Worm (Caenorhabditis elegans) whole organism, L4 larva: ENCODE data around the gene str-261.

ENCODE experiments used
- F10B5.3 ChIP-seq: sonication (generic microtip); optimal IDR thresholded peaks from 2 replicates; lab custom pipeline; 2016; ENCODE audit warnings: mild to moderate bottlenecking, missing genetic modification characterization, missing compliant biosample characterization
- F26F4.8 ChIP-seq: fragments of 200-800 bp; sonication (Bioruptor generic); conservative IDR thresholded peaks from 2 replicates; pipeline ENCODE4 v1.3.6; 2022; ENCODE audit warnings: missing genetic modification characterization, missing compliant biosample characterization
- F44E2.7 ChIP-seq: fragments of 200-800 bp; sonication (Bioruptor generic); IDR thresholded peaks from 2 replicates; pipeline ENCODE4 v2.1.2; 2022; ENCODE audit warnings: missing genetic modification characterization, missing compliant biosample characterization
- F49E8.2 ChIP-seq: sonication (generic microtip); optimal IDR thresholded peaks from 2 replicates; lab custom pipeline; 2016; ENCODE audit warnings: missing compliant biosample characterization, mild to moderate bottlenecking, missing genetic modification characterization, borderline replicate concordance
- T20F7.1 ChIP-seq: fragments of 200-800 bp; sonication (Bioruptor generic); optimal IDR thresholded peaks from 2 replicates; lab custom pipeline; 2018; ENCODE audit warnings: mild to moderate bottlenecking, missing genetic modification characterization, missing compliant biosample characterization
- T26A8.4 ChIP-seq: fragments of 200-800 bp; sonication (Bioruptor generic); IDR thresholded peaks from 2 replicates; pipeline ENCODE4 v1.3.6; 2022; ENCODE audit warnings: missing genetic modification characterization, missing compliant biosample characterization
- Y5F2A.4 ChIP-seq: fragments of 200-800 bp; sonication (Bioruptor generic); optimal IDR thresholded peaks from 2 replicates; lab custom pipeline; 2018; ENCODE audit warnings: mild to moderate bottlenecking, missing genetic modification characterization, missing compliant biosample characterization
- Y75B8A.6 ChIP-seq: fragments of 200-800 bp; sonication (Bioruptor generic); IDR thresholded peaks from 2 replicates; pipeline ENCODE4 v1.3.6; 2022; ENCODE audit warnings: missing genetic modification reagents, missing genetic modification characterization, missing compliant biosample characterization
- ZK546.5 ChIP-seq, 2 experiments: sonication (generic microtip); optimal IDR thresholded peaks; 2 replicates each; lab custom pipeline; 2017; ENCODE audit warnings: missing biosample characterization in 2 of 2, missing genetic modification characterization in 2 of 2
- aha-1 ChIP-seq: fragments of 150-350 bp; peaks from one replicate; lab custom pipeline; 2014; ENCODE audit warnings: missing biosample characterization, missing genetic modification characterization
- attf-4 ChIP-seq: sonication (generic microtip); optimal IDR thresholded peaks from 3 replicates; lab custom pipeline; 2017; ENCODE audit warnings: missing biosample characterization, missing genetic modification characterization
- ceh-32 ChIP-seq: sonication (generic microtip); optimal IDR thresholded peaks from 2 replicates; lab custom pipeline; 2016; ENCODE audit warnings: mild to moderate bottlenecking, missing genetic modification characterization, missing compliant biosample characterization; ENCODE audit not compliant: poor library complexity
- ceh-62 ChIP-seq: sonication (generic microtip); optimal IDR thresholded peaks from 2 replicates; lab custom pipeline; 2017; ENCODE audit warnings: missing biosample characterization, missing genetic modification characterization
- ceh-82 ChIP-seq: sonication (generic microtip); optimal IDR thresholded peaks from 2 replicates; lab custom pipeline; 2017; ENCODE audit warnings: missing biosample characterization, missing genetic modification characterization
- ces-1 ChIP-seq: fragments of 150-350 bp; sonication (generic microtip); optimal IDR thresholded peaks from 4 replicates; lab custom pipeline; 2014; ENCODE audit warnings: missing biosample characterization, missing genetic modification reagents, missing genetic modification characterization
- daf-12 ChIP-seq: fragments of 150-350 bp; optimal IDR thresholded peaks from 2 replicates; lab custom pipeline; 2014; ENCODE audit warnings: missing biosample characterization, missing genetic modification reagents, missing genetic modification characterization
- daf-16 ChIP-seq, 3 experiments: sonication (generic microtip); optimal IDR thresholded peaks; 2 replicates each; lab custom pipeline; 2016 to 2017; ENCODE audit warnings: missing genetic modification characterization in 3 of 3, missing genetic modification reagents in 3 of 3, mild to moderate bottlenecking in 2 of 3, missing compliant biosample characterization in 2 of 3, missing biosample characterization in 1 of 3, moderate library complexity in 1 of 3
- dmd-6 ChIP-seq: fragments of 200-800 bp; sonication (Bioruptor generic); IDR thresholded peaks from 2 replicates; pipeline ENCODE4 v1.3.6; 2022; ENCODE audit warnings: missing genetic modification reagents, missing genetic modification characterization, missing compliant biosample characterization
- duxl-1 ChIP-seq: sonication (generic microtip); optimal IDR thresholded peaks from 2 replicates; lab custom pipeline; 2016; ENCODE audit warnings: mild to moderate bottlenecking, missing genetic modification characterization, moderate library complexity, missing compliant biosample characterization; ENCODE audit not compliant: poor library complexity
- egl-27 ChIP-seq: sonication (generic microtip); optimal IDR thresholded peaks from 3 replicates; lab custom pipeline; 2017; ENCODE audit warnings: missing biosample characterization, missing genetic modification reagents, missing genetic modification characterization
- fos-1 ChIP-seq: fragments of 150-350 bp; optimal IDR thresholded peaks from 2 replicates; lab custom pipeline; 2014; ENCODE audit warnings: missing biosample characterization, missing genetic modification characterization
- hif-1 ChIP-seq, 2 experiments: sonication (generic microtip); optimal IDR thresholded peaks; 2 replicates each; lab custom pipeline; 2016 to 2017; ENCODE audit warnings: missing compliant biosample characterization in 2 of 2, missing genetic modification characterization in 2 of 2, missing genetic modification reagents in 2 of 2, missing genotype in 2 of 2, mild to moderate bottlenecking in 1 of 2
- hlh-11 ChIP-seq: fragments of 200-800 bp; sonication (Bioruptor generic); optimal IDR thresholded peaks from 2 replicates; lab custom pipeline; 2018; ENCODE audit warnings: mild to moderate bottlenecking, missing genetic modification characterization, missing compliant biosample characterization
- hmg-1.1 ChIP-seq: fragments of 200-800 bp; sonication (Bioruptor generic); IDR thresholded peaks from 2 replicates; pipeline ENCODE4 v1.3.6; 2022; ENCODE audit warnings: missing genetic modification reagents, missing genetic modification characterization, missing compliant biosample characterization
- jun-1 ChIP-seq: fragments of 150-350 bp; optimal IDR thresholded peaks from 2 replicates; lab custom pipeline; 2014; ENCODE audit warnings: missing biosample characterization, missing genetic modification reagents, missing genetic modification characterization
- lim-7 ChIP-seq: fragments of 200-800 bp; sonication (Bioruptor generic); IDR thresholded peaks from 2 replicates; pipeline ENCODE4 v1.3.6; 2022; ENCODE audit warnings: missing genetic modification characterization, missing compliant biosample characterization
- lin-15B ChIP-seq: fragments of 150-350 bp; sonication (generic microtip); optimal IDR thresholded peaks from 3 replicates; lab custom pipeline; 2014; ENCODE audit warnings: missing biosample characterization, missing genetic modification characterization
- lin-38 ChIP-seq: fragments of 200-800 bp; sonication (Bioruptor generic); IDR thresholded peaks from 2 replicates; pipeline ENCODE4 v1.3.6; 2022; ENCODE audit warnings: missing genetic modification reagents, missing genetic modification characterization, missing compliant biosample characterization
- lir-3 ChIP-seq: sonication (generic microtip); optimal IDR thresholded peaks from 2 replicates; lab custom pipeline; 2016; ENCODE audit warnings: mild to moderate bottlenecking, missing genetic modification characterization, missing compliant biosample characterization
- madf-5 ChIP-seq, 2 experiments: fragments of 200-800 bp; sonication (Bioruptor generic); IDR thresholded peaks; 2 replicates each; pipeline ENCODE4 v1.3.6; 2022; ENCODE audit warnings: missing compliant biosample characterization in 2 of 2, missing genetic modification characterization in 2 of 2
- mdt-29 ChIP-seq: fragments of 200-800 bp; sonication (Bioruptor generic); IDR thresholded peaks from 2 replicates; pipeline ENCODE4 v1.3.6; 2022; ENCODE audit warnings: missing genetic modification reagents, missing genetic modification characterization, missing compliant biosample characterization
- mes-2 ChIP-seq: sonication (generic microtip); optimal IDR thresholded peaks from 2 replicates; lab custom pipeline; 2016; ENCODE audit warnings: missing genotype, mild to moderate bottlenecking, missing genetic modification characterization, missing compliant biosample characterization; ENCODE audit not compliant: poor library complexity, severe bottlenecking
- mxl-2 ChIP-seq: fragments of 200-800 bp; sonication (Bioruptor generic); conservative IDR thresholded peaks from 2 replicates; pipeline ENCODE4 v1.3.6; 2022; ENCODE audit warnings: missing genetic modification reagents, missing genetic modification characterization, missing compliant biosample characterization
- mxl-3 ChIP-seq: fragments of 200-800 bp; sonication (Bioruptor generic); optimal IDR thresholded peaks from 2 replicates; lab custom pipeline; 2018; ENCODE audit warnings: mild to moderate bottlenecking, missing genetic modification characterization, missing compliant biosample characterization
- nhr-10 ChIP-seq: fragments of 150-350 bp; optimal IDR thresholded peaks from 2 replicates; lab custom pipeline; 2014; ENCODE audit warnings: missing biosample characterization, missing genetic modification characterization
- nhr-237 ChIP-seq: sonication (generic microtip); optimal IDR thresholded peaks from 2 replicates; lab custom pipeline; 2017; ENCODE audit warnings: missing biosample characterization, missing genetic modification characterization
- nhr-41 ChIP-seq: fragments of 200-800 bp; sonication (Bioruptor generic); IDR thresholded peaks from 2 replicates; pipeline ENCODE4 v1.3.6; 2022; ENCODE audit warnings: missing genetic modification reagents, missing genetic modification characterization, missing compliant biosample characterization
- pha-4 ChIP-seq, 2 experiments: fragments of 150-350 bp in 1 of 2; fragments of 200-800 bp in 1 of 2; sonication (Bioruptor generic) in 1 of 2; IDR thresholded peaks in 1 of 2; optimal IDR thresholded peaks in 1 of 2; 2 replicates each; pipeline versions ENCODE4 v1.3.6 to Lab custom; 2014 to 2022; ENCODE audit warnings: missing genetic modification characterization in 2 of 2, missing genetic modification reagents in 2 of 2, missing biosample characterization in 1 of 2, missing compliant biosample characterization in 1 of 2
- saeg-2 ChIP-seq: fragments of 200-800 bp; sonication (Bioruptor generic); IDR thresholded peaks from 2 replicates; pipeline ENCODE4 v1.3.6; 2022; ENCODE audit warnings: missing genetic modification reagents, missing genetic modification characterization, missing compliant biosample characterization
- sdz-12 ChIP-seq: fragments of 200-800 bp; sonication (Bioruptor generic); optimal IDR thresholded peaks from 2 replicates; lab custom pipeline; 2018; ENCODE audit warnings: mild to moderate bottlenecking, missing genetic modification characterization, missing compliant biosample characterization
- tag-97 ChIP-seq: fragments of 200-800 bp; sonication (Bioruptor generic); IDR thresholded peaks from 2 replicates; pipeline ENCODE4 v1.3.6; 2022; ENCODE audit warnings: missing genetic modification characterization, missing compliant biosample characterization
- tra-1 ChIP-seq: fragments of 200-800 bp; sonication (Bioruptor generic); IDR thresholded peaks from 2 replicates; pipeline ENCODE4 v1.3.6; 2022; ENCODE audit warnings: missing genetic modification reagents, missing genetic modification characterization, missing compliant biosample characterization
- unc-130 ChIP-seq: sonication (generic microtip); optimal IDR thresholded peaks from 2 replicates; lab custom pipeline; 2016; ENCODE audit warnings: missing genetic modification reagents, missing genetic modification characterization, missing compliant biosample characterization
- unc-39 ChIP-seq: sonication (generic microtip); optimal IDR thresholded peaks from 2 replicates; lab custom pipeline; 2017; ENCODE audit warnings: missing biosample characterization, missing genetic modification characterization
- unc-62 ChIP-seq, 3 experiments: fragments of 150-350 bp in 1 of 3; sonication (generic microtip); optimal IDR thresholded peaks in 2 of 3; peaks in 1 of 3; 1 replicate in 1 of 3; 2 replicates in 2 of 3; lab custom pipeline; 2014 to 2017; ENCODE audit warnings: missing biosample characterization in 3 of 3, missing genetic modification characterization in 3 of 3, missing genetic modification reagents in 3 of 3, missing genotype in 1 of 3
- vab-7 ChIP-seq: fragments of 200-800 bp; sonication (Bioruptor generic); IDR thresholded peaks from 2 replicates; pipeline ENCODE4 v1.3.6; 2022; ENCODE audit warnings: missing genetic modification reagents, missing genetic modification characterization, missing compliant biosample characterization
- zag-1 ChIP-seq: fragments of 150-350 bp; optimal IDR thresholded peaks from 2 replicates; lab custom pipeline; 2014; ENCODE audit warnings: missing biosample characterization, missing genetic modification characterization
- zfp-2 ChIP-seq: sonication (generic microtip); optimal IDR thresholded peaks from 2 replicates; lab custom pipeline; 2016; ENCODE audit warnings: mild to moderate bottlenecking, missing genetic modification characterization, missing compliant biosample characterization
- zfp-3 ChIP-seq: fragments of 200-800 bp; sonication (Bioruptor generic); conservative IDR thresholded peaks from 2 replicates; pipeline ENCODE4 v1.3.6; 2022; ENCODE audit warnings: missing genetic modification reagents, missing genetic modification characterization, missing compliant biosample characterization

The str-261 gene

DNA sequence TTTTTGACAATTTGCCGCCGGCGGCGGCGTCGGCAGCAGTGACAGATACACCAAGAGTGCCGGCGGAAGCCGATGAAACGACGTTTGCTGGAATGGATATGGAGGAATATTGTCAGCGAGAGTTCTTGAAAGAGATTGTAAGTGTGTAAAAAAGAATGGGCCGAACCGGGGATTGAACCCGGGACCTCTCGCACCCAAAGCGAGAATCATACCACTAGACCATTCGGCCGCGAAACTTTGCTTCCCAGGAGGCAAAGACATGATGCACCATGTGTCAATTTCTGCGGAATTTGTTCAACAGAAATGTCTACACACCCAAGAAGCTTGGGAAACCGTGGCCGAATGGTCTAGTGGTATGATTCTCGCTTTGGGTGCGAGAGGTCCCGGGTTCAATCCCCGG lies 7.6 kb upstream of the str-261 start (continued):
- TF ChIP-seq lin-38 = peak; percentile 91
- peak; percentile 32 for TF ChIP-seq lir-3 (tag; lab: Kevin White, UChicago)
- peak; percentile 69 to 91; a peak in 3 of 4 replicates for TF ChIP-seq madf-5 (GFP tag; IDR thresholded peaks at IDR 0.05; lab: Robert Waterston, UW)
- peak; percentile 60 for TF ChIP-seq F49E8.2 (tag; lab: Kevin White, UChicago)
- TF ChIP-seq nhr-237 (tag; lab: Kevin White, UChicago) = no peak
- TF ChIP-seq lim-7 (GFP tag; lab: Robert Waterston, UW) = peak; percentile 89
- peak; percentile 43 for TF ChIP-seq Y5F2A.4 (GFP tag; lab: Kevin White, UChicago)
- TF ChIP-seq ceh-62 (tag; lab: Kevin White, UChicago) = no peak
- peak; percentile 64 for TF ChIP-seq F26F4.8 (GFP tag; lab: Robert Waterston, UW)
- TF ChIP-seq hlh-11 (tag; lab: Kevin White, UChicago) = peak; percentile 67
- TF ChIP-seq ZK546.5 (tag; optimal IDR thresholded peaks at IDR 0.05; lab: Kevin White, UChicago) = no peak
- peak; percentile 91 for TF ChIP-seq vab-7 (GFP tag; lab: Robert Waterston, UW)
- no peak for TF ChIP-seq zfp-2 (tag; lab: Kevin White, UChicago)
- no peak for TF ChIP-seq T20F7.1
- TF ChIP-seq fos-1 (tag; lab: Kevin White, UChicago) = no peak
- peak; percentile 95 for TF ChIP-seq T26A8.4 (GFP tag; lab: Robert Waterston, UW)
- peak; percentile 79 for TF ChIP-seq duxl-1 (tag; lab: Kevin White, UChicago)
- TF ChIP-seq mdt-29 = peak; percentile 82
- TF ChIP-seq hif-1 (tag; optimal IDR thresholded peaks at IDR 0.05; lab: Kevin White, UChicago) = peak; percentile 23 to 31
- peak; percentile 50 for TF ChIP-seq unc-130 (GFP tag; lab: Kevin White, UChicago)
- no peak for TF ChIP-seq sdz-12
- TF ChIP-seq daf-12 (tag; lab: Kevin White, UChicago) = no peak
- peak; percentile 85 for TF ChIP-seq dmd-6 (GFP tag; lab: Robert Waterston, UW)
- peak; percentile 96 for TF ChIP-seq hmg-1.1 (GFP tag; lab: Robert Waterston, UW)
- TF ChIP-seq mes-2 (tag; lab: Kevin White, UChicago) = peak; percentile 87
- TF ChIP-seq aha-1 (tag; lab: Kevin White, UChicago) = peak; percentile 98
- peak; percentile 34 for TF ChIP-seq mxl-3 (GFP tag; lab: Kevin White, UChicago)
- no peak for TF ChIP-seq ceh-82
- TF ChIP-seq saeg-2 = peak; percentile 71; the same call in 1 of the 2 replicates
- TF ChIP-seq nhr-10 (tag; lab: Kevin White, UChicago) = no peak
- peak; percentile 61; the same call in 1 of the 2 replicates for TF ChIP-seq nhr-41 (GFP tag; lab: Robert Waterston, UW)
- TF ChIP-seq tra-1 = peak; percentile 88
- no peak; the same call in 1 of the 2 replicates for TF ChIP-seq F44E2.7 (GFP tag; lab: Robert Waterston, UW)
- TF ChIP-seq tag-97 (GFP tag; lab: Robert Waterston, UW) = no peak
- peak; percentile 40 for TF ChIP-seq F10B5.3 (tag; lab: Kevin White, UChicago)
- TF ChIP-seq pha-4 (GFP tag; IDR thresholded peaks at IDR 0.05; lab: Robert Waterston, UW) = peak; percentile 95
- TF ChIP-seq pha-4 (tag; optimal IDR thresholded peaks at IDR 0.05; lab: Kevin White, UChicago) = no peak
- no peak for TF ChIP-seq egl-27 (tag; lab: Kevin White, UChicago)
- no peak for TF ChIP-seq zag-1 (tag; lab: Kevin White, UChicago)
- peak; percentile 87 for TF ChIP-seq zfp-3 (GFP tag; lab: Robert Waterston, UW)
- no peak for TF ChIP-seq unc-39 (tag; lab: Kevin White, UChicago)
- no peak for TF ChIP-seq ceh-32 (tag; lab: Kevin White, UChicago)
- peak in 1 of 2 experiments; percentile 19 for TF ChIP-seq unc-62 (GFP tag; optimal IDR thresholded peaks at IDR 0.05 in 1 of 2; lab: Kevin White, UChicago)
- TF ChIP-seq unc-62 (tag; optimal IDR thresholded peaks at IDR 0.05; lab: Kevin White, UChicago) = no peak
- TF ChIP-seq Y75B8A.6 = peak; percentile 93; the same call in 1 of the 2 replicates
- TF ChIP-seq mxl-2 (GFP tag; lab: Robert Waterston, UW) = 0 out of 2 replicates have a peak, but pooled peaks have one; percentile 14
- no peak for TF ChIP-seq lin-15B (tag; lab: Kevin White, UChicago)
- TF ChIP-seq attf-4 = no peak
- no peak for TF ChIP-seq ces-1 (GFP tag; lab: Kevin White, UChicago)
- TF ChIP-seq daf-16 (GFP tag; optimal IDR thresholded peaks at IDR 0.05; lab: Kevin White, UChicago) = peak; percentile 35 to 76
- TF ChIP-seq daf-16 (tag; optimal IDR thresholded peaks at IDR 0.05; lab: Kevin White, UChicago) = peak; percentile 37
- no peak for TF ChIP-seq jun-1
